Fruit fly (Drosophila melanogaster): ENCODE measurements around the gene CG43127.

DNA sequence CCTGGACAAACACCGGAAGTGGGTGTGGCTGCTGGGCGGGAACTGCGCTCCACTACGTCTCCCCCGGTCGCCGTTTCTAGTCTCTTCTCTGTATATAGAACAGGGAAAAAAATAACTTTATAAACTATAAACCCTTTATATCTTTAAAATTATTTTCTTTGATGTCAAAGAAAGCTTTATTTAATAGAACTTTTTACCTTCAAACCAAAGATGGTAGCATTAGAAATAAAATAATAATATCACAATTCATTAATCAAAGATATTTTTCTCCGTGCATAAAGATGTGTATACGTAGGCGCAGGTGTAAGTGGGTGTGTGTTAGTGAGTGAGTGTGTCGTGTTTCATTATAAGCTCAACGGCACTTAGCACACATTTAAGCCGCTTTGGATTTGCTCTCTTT, 25.9 kb downstream of the CG43127 start:
- TF ChIP-seq Eip75B (GFP tag; optimal IDR thresholded peaks at IDR 0.05): no peak
- no peak for TF ChIP-seq CG34406 (GFP tag; optimal IDR thresholded peaks at IDR 0.05)
- no peak for TF ChIP-seq CG8119 (GFP tag; IDR thresholded peaks at IDR 0.05)
- TF ChIP-seq CG6854 (GFP tag; optimal IDR thresholded peaks at IDR 0.05): no peak
- no peak for TF ChIP-seq Gug (GFP tag; IDR thresholded peaks at IDR 0.05)
- no peak for TF ChIP-seq Blimp-1 (GFP tag; optimal IDR thresholded peaks at IDR 0.05)

All from whole organism, prepupa.